Fruit fly (Drosophila melanogaster) whole organism, pupa: ENCODE results near the gene CG32032.

Experiments
- CG10348 ChIP-seq: fragments of 200-800 bp; sonication (Bioruptor generic); IDR thresholded peaks from 2 replicates; pipeline ENCODE4 v1.3.6; 2022; ENCODE audit warnings: missing biosample characterization, missing genetic modification characterization
- CG12605 ChIP-seq: fragments of 200-800 bp; sonication (Bioruptor generic); IDR thresholded peaks from 2 replicates; pipeline ENCODE4 v1.3.6; 2022; ENCODE audit warnings: missing biosample characterization, missing genetic modification characterization
- CG13204 ChIP-seq: fragments of 200-800 bp; sonication (Bioruptor generic); optimal IDR thresholded peaks from 2 replicates; lab custom pipeline; 2018; ENCODE audit warnings: missing biosample characterization, mild to moderate bottlenecking, missing genetic modification characterization, moderate library complexity
- CG14655 ChIP-seq: fragments of 200-800 bp; sonication (Bioruptor generic); optimal IDR thresholded peaks from 3 replicates; lab custom pipeline; 2017; ENCODE audit warnings: mild to moderate bottlenecking, missing biosample characterization, missing genetic modification reagents, missing genetic modification characterization
- CG15710 ChIP-seq: fragments of 200-800 bp; sonication (Bioruptor generic); optimal IDR thresholded peaks from 2 replicates; lab custom pipeline; 2018; ENCODE audit warnings: missing biosample characterization, mild to moderate bottlenecking, missing genetic modification characterization, moderate library complexity
- CG17806 ChIP-seq: fragments of 200-800 bp; sonication (Bioruptor generic); optimal IDR thresholded peaks from 2 replicates; lab custom pipeline; 2018; ENCODE audit warnings: missing biosample characterization, mild to moderate bottlenecking, missing genetic modification characterization, moderate library complexity
- CG32121 ChIP-seq: fragments of 200-800 bp; sonication (Bioruptor generic); IDR thresholded peaks from 2 replicates; pipeline ENCODE4 v1.3.6; 2022; ENCODE audit warnings: missing biosample characterization, missing genetic modification characterization
- CG34367 ChIP-seq: fragments of 200-800 bp; sonication (Bioruptor generic); optimal IDR thresholded peaks from 2 replicates; lab custom pipeline; 2018; ENCODE audit warnings: missing biosample characterization, mild to moderate bottlenecking, missing genetic modification characterization
- CG4496 ChIP-seq: fragments of 200-800 bp; sonication (Bioruptor generic); IDR thresholded peaks from 3 replicates; pipeline ENCODE4 v1.3.6; 2022; ENCODE audit warnings: missing biosample characterization, missing genetic modification characterization
- CG8159 ChIP-seq: fragments of 200-800 bp; sonication (Bioruptor generic); optimal IDR thresholded peaks from 3 replicates; lab custom pipeline; 2018; ENCODE audit warnings: missing biosample characterization, mild to moderate bottlenecking, missing genetic modification characterization, moderate library complexity
- CG8301 ChIP-seq: fragments of 200-800 bp; sonication (Bioruptor generic); optimal IDR thresholded peaks from 2 replicates; lab custom pipeline; 2018; ENCODE audit warnings: missing biosample characterization, mild to moderate bottlenecking, missing genetic modification characterization
- CG9948 ChIP-seq: fragments of 200-800 bp; sonication (Bioruptor generic); optimal IDR thresholded peaks from 2 replicates; lab custom pipeline; 2018; ENCODE audit warnings: missing biosample characterization, mild to moderate bottlenecking, missing genetic modification characterization, moderate library complexity
- D1 ChIP-seq: fragments of 200-800 bp; sonication (Bioruptor generic); optimal IDR thresholded peaks from 2 replicates; lab custom pipeline; 2018; ENCODE audit warnings: missing biosample characterization, mild to moderate bottlenecking, missing genetic modification characterization, moderate library complexity
- EcR ChIP-seq: fragments of 200-800 bp; sonication (Bioruptor generic); optimal IDR thresholded peaks from 3 replicates; lab custom pipeline; 2019; ENCODE audit warnings: missing biosample characterization, missing genetic modification characterization, mild to moderate bottlenecking, moderate library complexity, missing genetic modification reagents
- Ets98B ChIP-seq: fragments of 200-800 bp; sonication (Bioruptor generic); IDR thresholded peaks from 2 replicates; pipeline ENCODE4 v1.3.6; 2022; ENCODE audit warnings: missing biosample characterization, missing genetic modification characterization
- Pif1A ChIP-seq: fragments of 200-800 bp; sonication (Bioruptor generic); optimal IDR thresholded peaks from 3 replicates; lab custom pipeline; 2016; ENCODE audit warnings: missing biosample characterization, missing genetic modification characterization
- Pif1B ChIP-seq: fragments of 200-800 bp; sonication (Bioruptor generic); optimal IDR thresholded peaks from 3 replicates; lab custom pipeline; 2016; ENCODE audit warnings: missing biosample characterization, missing genetic modification characterization
- Snoo ChIP-seq: fragments of 200-800 bp; sonication (Bioruptor generic); optimal IDR thresholded peaks from 3 replicates; lab custom pipeline; 2017; ENCODE audit warnings: missing biosample characterization, mild to moderate bottlenecking, missing genetic modification characterization, inconsistent platforms
- fd96Ca ChIP-seq: fragments of 200-800 bp; sonication (Bioruptor generic); IDR thresholded peaks from 3 replicates; pipeline ENCODE4 v1.3.6; 2022; ENCODE audit warnings: missing biosample characterization, missing genetic modification characterization
- gl ChIP-seq: fragments of 200-800 bp; sonication (Bioruptor generic); optimal IDR thresholded peaks from 2 replicates; lab custom pipeline; 2018; ENCODE audit warnings: missing biosample characterization, mild to moderate bottlenecking, missing genetic modification characterization
- rn ChIP-seq: fragments of 200-800 bp; sonication (Bioruptor generic); IDR thresholded peaks from 2 replicates; pipeline ENCODE4 v1.3.6; 2022; ENCODE audit warnings: missing biosample characterization, missing genetic modification characterization

CG32032 gene

DNA sequence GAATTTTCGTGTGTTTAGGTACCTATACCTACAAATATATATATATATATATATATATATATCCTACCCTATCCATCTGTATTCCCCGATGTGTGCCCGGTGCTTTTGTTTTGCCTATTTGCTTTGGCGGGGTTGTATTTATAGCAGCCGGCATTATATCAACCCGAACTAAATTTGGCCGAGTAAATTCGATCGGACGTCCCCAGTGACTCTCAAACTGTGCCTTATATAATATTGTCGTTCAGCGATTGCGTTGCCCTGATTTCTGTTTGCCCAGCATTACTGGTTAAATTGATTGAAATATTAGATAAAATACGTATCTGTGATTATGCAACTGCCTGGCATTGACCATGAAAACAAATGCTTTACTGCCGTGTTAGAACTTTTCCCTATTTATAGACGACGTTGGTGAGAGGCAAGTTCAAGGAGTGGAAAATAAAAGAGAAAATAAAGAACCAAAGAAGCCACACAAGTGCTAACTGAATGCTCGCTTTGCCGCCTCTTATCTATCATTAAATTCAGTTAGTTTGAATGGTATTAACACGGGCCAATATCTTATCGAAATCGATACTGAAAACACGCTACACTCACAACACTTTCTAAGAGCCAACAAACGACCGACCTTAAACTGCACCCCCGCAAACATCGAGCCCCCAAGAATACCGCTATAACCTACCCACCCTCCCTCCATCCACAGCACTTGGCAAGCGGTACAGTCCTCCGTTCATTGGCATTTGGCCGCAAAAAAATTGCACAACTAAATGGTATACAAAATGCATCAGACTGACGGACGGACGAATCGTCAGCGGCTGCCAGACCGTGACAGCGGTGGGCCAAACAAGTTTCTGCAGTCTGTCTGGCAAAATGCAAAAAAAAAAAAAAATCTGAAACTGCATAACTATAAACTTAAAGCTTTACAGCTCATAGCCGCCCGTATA, 36.7 kb upstream of the CG32032 start:
- no peak for TF ChIP-seq rn (GFP tag; lab: Robert Waterston, UW)
- no peak for TF ChIP-seq Pif1B (GFP tag; lab: Kevin White, UChicago)
- TF ChIP-seq Snoo (tag; lab: Kevin White, UChicago), result peak; percentile 11
- TF ChIP-seq CG17806 (tag; lab: Kevin White, UChicago), result no peak
- no peak for TF ChIP-seq CG8301
- TF ChIP-seq CG15710 (tag; lab: Kevin White, UChicago), result no peak
- TF ChIP-seq gl (tag; lab: Kevin White, UChicago), result no peak
- TF ChIP-seq EcR, result peak; percentile 90
- 0 out of 2 replicates have a peak, but pooled peaks have one; percentile 40 for TF ChIP-seq CG12605 (GFP tag; lab: Robert Waterston, UW)
- TF ChIP-seq CG13204 (GFP tag; lab: Kevin White, UChicago), result peak; percentile 92
- TF ChIP-seq CG34367, result no peak
- peak; percentile 23; the same call in 1 of the 2 replicates for TF ChIP-seq Ets98B (GFP tag; lab: Robert Waterston, UW)
- peak; percentile 48; the same call in 1 of the 3 replicates for TF ChIP-seq fd96Ca (GFP tag; lab: Robert Waterston, UW)
- TF ChIP-seq CG14655, result no peak
- TF ChIP-seq CG4496 (GFP tag; lab: Robert Waterston, UW), result peak; percentile 49; the same call in 1 of the 3 replicates
- TF ChIP-seq CG10348, result no peak
- peak; percentile 51; the same call in 1 of the 2 replicates for TF ChIP-seq CG32121 (GFP tag; lab: Robert Waterston, UW)
- peak; percentile 50 for TF ChIP-seq Pif1A (GFP tag; lab: Kevin White, UChicago)
- no peak for TF ChIP-seq D1 (tag; lab: Kevin White, UChicago)
- no peak for TF ChIP-seq CG9948 (tag; lab: Kevin White, UChicago)
- TF ChIP-seq CG8159 (tag; lab: Kevin White, UChicago), result no peak

DNA sequence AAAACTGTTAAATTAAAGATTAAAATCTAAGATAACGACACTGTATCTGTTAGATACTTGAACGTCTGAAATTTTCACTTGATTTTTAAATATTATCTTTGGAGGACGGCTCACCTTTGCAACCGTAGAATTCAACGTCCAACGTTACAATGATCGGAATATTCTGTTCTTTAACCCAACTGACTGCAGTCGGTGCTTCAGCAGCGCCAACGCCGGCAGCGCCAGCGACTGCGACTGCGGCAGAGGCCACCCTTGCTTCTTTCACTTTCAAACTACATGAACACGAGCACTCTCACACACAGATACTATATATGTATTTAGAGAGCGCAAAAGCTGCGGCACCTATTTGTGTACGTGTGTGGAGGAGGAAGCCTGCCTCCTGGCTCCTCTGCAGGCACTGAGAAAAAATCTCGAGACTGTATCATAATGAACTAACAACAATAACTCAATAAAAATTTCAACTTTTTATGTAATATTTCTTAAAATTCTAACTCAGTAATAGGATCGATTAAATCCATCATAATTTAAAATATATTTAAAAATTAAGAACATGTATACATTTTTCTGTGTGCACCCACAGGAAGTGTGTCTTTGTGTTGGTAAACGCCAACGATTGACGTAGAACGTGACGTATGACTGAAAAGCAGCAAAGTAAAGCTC, 35.3 kb upstream of the CG32032 start:
- TF ChIP-seq Pif1A (GFP tag; lab: Kevin White, UChicago), result peak; percentile 93
- TF ChIP-seq EcR, result peak; percentile 57
- TF ChIP-seq CG4496 (GFP tag; lab: Robert Waterston, UW), result peak; percentile 97
- TF ChIP-seq gl (tag; lab: Kevin White, UChicago), result peak; percentile 93
- peak; percentile 97 for TF ChIP-seq CG32121 (GFP tag; lab: Robert Waterston, UW)
- TF ChIP-seq Ets98B (GFP tag; lab: Robert Waterston, UW), result peak; percentile 95
- TF ChIP-seq CG17806 (tag; lab: Kevin White, UChicago), result peak; percentile 98
- TF ChIP-seq D1 (tag; lab: Kevin White, UChicago), result peak; percentile 93
- TF ChIP-seq CG8301, result peak; percentile 95
- TF ChIP-seq fd96Ca (GFP tag; lab: Robert Waterston, UW), result peak; percentile 96
- peak; percentile 98 for TF ChIP-seq CG14655
- TF ChIP-seq CG8159 (tag; lab: Kevin White, UChicago), result peak; percentile 99
- TF ChIP-seq CG15710 (tag; lab: Kevin White, UChicago), result peak; percentile 99
- peak; percentile 98 for TF ChIP-seq CG9948 (tag; lab: Kevin White, UChicago)
- peak; percentile 94 for TF ChIP-seq Snoo (tag; lab: Kevin White, UChicago)
- peak; percentile 97 for TF ChIP-seq Pif1B (GFP tag; lab: Kevin White, UChicago)
- TF ChIP-seq rn (GFP tag; lab: Robert Waterston, UW), result peak; percentile 95
- peak; percentile 90 for TF ChIP-seq CG13204 (GFP tag; lab: Kevin White, UChicago)
- peak; percentile 96 for TF ChIP-seq CG34367
- TF ChIP-seq CG10348, result peak; percentile 78
- TF ChIP-seq CG12605 (GFP tag; lab: Robert Waterston, UW), result peak; percentile 94
- TF ChIP-seq, all 21 proteins: peak for 21

DNA sequence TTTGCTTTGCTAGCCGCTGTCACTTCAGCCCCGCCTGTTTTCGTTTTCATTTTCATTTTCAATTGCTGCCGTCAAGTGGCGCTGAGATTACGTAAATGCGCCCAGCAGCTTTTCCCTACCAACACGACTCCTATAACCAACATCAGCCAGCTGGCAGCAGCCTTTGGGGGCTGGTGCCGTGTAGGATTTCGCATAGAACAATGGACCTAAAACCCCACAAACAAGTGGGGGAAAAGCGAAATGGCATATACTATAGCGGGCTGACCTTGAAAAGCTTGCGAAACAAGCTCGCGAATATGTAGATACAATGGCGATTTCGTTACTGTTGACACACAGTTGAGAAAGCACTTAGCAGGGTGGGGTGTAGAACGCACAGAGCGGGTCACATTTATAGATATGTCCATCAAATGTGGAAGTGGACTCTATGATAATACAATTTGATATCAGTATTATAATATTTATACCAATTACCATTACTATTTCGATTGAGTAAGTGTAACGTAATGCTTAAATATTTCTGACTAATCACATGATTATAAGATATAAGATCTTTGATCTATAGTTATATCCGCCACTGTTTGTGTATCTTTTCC, 33.1 kb upstream of the CG32032 start:
- TF ChIP-seq CG8159 (tag; lab: Kevin White, UChicago) (peak; percentile 11), CG8301 (no peak), CG17806 (tag; lab: Kevin White, UChicago) (no peak), CG34367 (peak; percentile 7), CG10348 (no peak), CG15710 (tag; lab: Kevin White, UChicago) (peak; percentile 16), CG13204 (GFP tag; lab: Kevin White, UChicago) (no peak)

DNA sequence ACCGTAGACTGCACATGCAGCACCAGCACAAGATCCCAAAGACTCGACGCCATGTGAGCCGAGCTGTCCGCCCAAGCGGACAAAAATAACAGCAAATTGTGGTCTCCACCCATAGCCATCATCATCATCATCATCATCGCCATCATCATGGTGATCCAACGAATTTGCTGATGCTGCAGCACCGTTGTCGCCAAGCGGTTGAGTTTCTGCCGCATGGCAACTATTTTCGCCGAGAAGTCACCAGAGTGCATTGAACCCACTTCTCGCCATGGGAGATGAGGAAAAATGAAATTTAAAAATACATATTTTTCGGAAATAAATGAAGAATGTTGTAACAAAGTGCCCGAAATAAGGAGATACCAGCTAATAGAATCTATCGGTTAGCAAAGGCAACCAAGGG, 31.4 kb upstream of the CG32032 start:
- TF ChIP-seq Ets98B (GFP tag; lab: Robert Waterston, UW) (no peak), EcR (peak; percentile 72)

DNA sequence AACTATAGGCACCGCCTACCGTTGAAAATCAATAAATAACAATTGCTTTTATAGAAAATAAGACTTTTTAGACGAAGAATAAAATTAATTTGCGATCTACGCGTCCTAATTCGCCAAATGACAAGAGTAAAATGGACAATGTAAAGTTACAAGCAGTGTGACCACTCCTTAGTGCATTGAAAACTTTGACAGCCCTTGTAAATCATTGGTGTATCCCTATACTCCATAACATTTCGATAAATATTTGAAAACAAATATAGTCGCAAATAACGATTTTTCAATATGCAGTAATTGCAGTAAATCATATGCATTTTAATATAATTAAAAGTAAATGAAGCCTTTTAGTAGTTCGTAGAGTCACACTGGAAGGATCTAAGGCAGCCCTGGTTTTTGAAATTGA, 30.0 kb upstream of the CG32032 start:
- no peak for TF ChIP-seq Ets98B (GFP tag; lab: Robert Waterston, UW)
- no peak for TF ChIP-seq rn (GFP tag; lab: Robert Waterston, UW)
- no peak for TF ChIP-seq D1 (tag; lab: Kevin White, UChicago)
- no peak for TF ChIP-seq CG9948 (tag; lab: Kevin White, UChicago)
- no peak for TF ChIP-seq CG32121 (GFP tag; lab: Robert Waterston, UW)
- no peak for TF ChIP-seq CG8159 (tag; lab: Kevin White, UChicago)
- TF ChIP-seq CG13204 (GFP tag; lab: Kevin White, UChicago), result no peak
- no peak for TF ChIP-seq CG8301
- TF ChIP-seq fd96Ca (GFP tag; lab: Robert Waterston, UW), result no peak
- no peak for TF ChIP-seq CG17806 (tag; lab: Kevin White, UChicago)
